Worm (Caenorhabditis elegans) whole organism, dauer: Measurements from ENCODE around the gene str-129.

Experiments
- unc-62 ChIP-seq: sonication (generic microtip); optimal IDR thresholded peaks from 2 replicates; lab custom pipeline; 2017; ENCODE audit warnings: missing biosample characterization, missing genetic modification reagents, missing genetic modification characterization

str-129 gene

ce11 chrV:8092385-8092784 lies at the start of gene str-129:
Gene str-129 (minus strand): TSS chrV:8092485.
- no peak for TF ChIP-seq unc-62

- TF ChIP-seq unc-62 = no peak
Measured at ce11 chrV:8132926-8133325, 40.6 kb upstream of the str-129 start, which contains the start of gene D1014.4. Gene D1014.4 (plus strand): TSS chrV:8133226.

ce11 chrV:8131628-8132027 lies 39.3 kb upstream of the str-129 start:
- TF ChIP-seq unc-62 = no peak

- TF ChIP-seq unc-62 = no peak
Measured at ce11 chrV:8130812-8131211, 38.5 kb upstream of the str-129 start.

ce11 chrV:8130149-8130661 lies 37.9 kb upstream of the str-129 start, which contains the start of gene snap-1:
Gene snap-1 (plus strand): TSS chrV:8130611.
- no peak for TF ChIP-seq unc-62

ce11 chrV:8129719-8130118 lies 37.4 kb upstream of the str-129 start:
- no peak for TF ChIP-seq unc-62

ce11 chrV:8129252-8129651 lies 37.0 kb upstream of the str-129 start, which contains the start of gene spr-1:
Gene spr-1 (minus strand): TSS chrV:8129352.
- TF ChIP-seq unc-62 = no peak

- no peak for TF ChIP-seq unc-62
Measured at ce11 chrV:8123384-8123783, 31.1 kb upstream of the str-129 start, which contains the start of gene D1014.5. Gene D1014.5 (plus strand): TSS chrV:8123684.

- TF ChIP-seq unc-62 = no peak
Measured at ce11 chrV:8120868-8121267, 28.6 kb upstream of the str-129 start, which contains the start of gene D1014.6. Gene D1014.6 (plus strand): TSS chrV:8121168.

ce11 chrV:8117964-8118363 lies 25.7 kb upstream of the str-129 start, which contains the start of gene D1014.7:
Gene D1014.7 (plus strand): TSS chrV:8118264.
- no peak for TF ChIP-seq unc-62

- no peak for TF ChIP-seq unc-62
Measured at ce11 chrV:8114542-8114941, 22.3 kb upstream of the str-129 start.

ce11 chrV:8110816-8111215 lies 18.5 kb upstream of the str-129 start:
- no peak for TF ChIP-seq unc-62

ce11 chrV:8108670-8109069 lies 16.4 kb upstream of the str-129 start, which contains the start of gene myo-5:
Gene myo-5 (plus strand): TSS chrV:8108970.
- TF ChIP-seq unc-62 = no peak

- no peak for TF ChIP-seq unc-62
Measured at ce11 chrV:8104473-8104872, 12.2 kb upstream of the str-129 start, which contains the start of gene srlf-16. Gene srlf-16 (plus strand): TSS chrV:8104773.

- TF ChIP-seq unc-62 = no peak
Measured at ce11 chrV:8102960-8103359, 10.7 kb upstream of the str-129 start, which contains the start of gene str-90. Gene str-90 (plus strand): TSS chrV:8103260.

- TF ChIP-seq unc-62 = no peak
Measured at ce11 chrV:8099306-8099705, 7.0 kb upstream of the str-129 start, which contains the start of gene sdz-23. Gene sdz-23 (plus strand): TSS chrV:8099606.

- TF ChIP-seq unc-62 = no peak
Measured at ce11 chrV:8098239-8098638, 6.0 kb upstream of the str-129 start, which contains the start of gene str-145. Gene str-145 (minus strand): TSS chrV:8098339.

- TF ChIP-seq unc-62 = no peak
Measured at ce11 chrV:8095378-8095777, 3.1 kb upstream of the str-129 start, which contains the start of gene str-146. Gene str-146 (minus strand): TSS chrV:8095478.
